Fruit fly (Drosophila melanogaster): Measurements from ENCODE around the gene GILT1.

- TF ChIP-seq CG7045 (GFP tag; optimal IDR thresholded peaks at IDR 0.05) (no peak), CG12768 (GFP tag; optimal IDR thresholded peaks at IDR 0.05) (no peak), CG33017 (tag; optimal IDR thresholded peaks at IDR 0.05) (no peak), CG11617 (GFP tag; optimal IDR thresholded peaks at IDR 0.05) (no peak), ovo (GFP tag; optimal IDR thresholded peaks at IDR 0.05) (no peak), Crg-1 (GFP tag; optimal IDR thresholded peaks at IDR 0.05) (no peak), CG14711 (tag; optimal IDR thresholded peaks at IDR 0.05) (no peak), CG5204 (GFP tag; optimal IDR thresholded peaks at IDR 0.05) (no peak), Mnt (GFP tag; optimal IDR thresholded peaks at IDR 0.05) (no peak), bab1 (GFP tag; optimal IDR thresholded peaks at IDR 0.05) (no peak), pad (GFP tag; optimal IDR thresholded peaks at IDR 0.05) (no peak)
These were observed 44.8 kb upstream of the GILT1 start for dm6 chr3R:13446489-13446888.

All from whole organism, adult.